Worm (Caenorhabditis elegans) whole organism, L4/young adult: ENCODE results near the gene pgl-1.

Experiments used
- W03F9.2 ChIP-seq: fragments of 150-350 bp; optimal IDR thresholded peaks from 2 replicates; lab custom pipeline; 2014; ENCODE audit warnings: missing biosample characterization, missing genetic modification characterization
- dao-5 ChIP-seq: sonication (generic microtip); optimal IDR thresholded peaks from 2 replicates; lab custom pipeline; 2016; ENCODE audit warnings: missing genotype, missing genetic modification characterization, moderate library complexity, missing compliant biosample characterization
- him-1 ChIP-seq: sonication (generic microtip); optimal IDR thresholded peaks from 2 replicates; lab custom pipeline; 2016; ENCODE audit warnings: missing genotype, missing genetic modification reagents, missing genetic modification characterization, missing compliant biosample characterization

Gene pgl-1

ce11 chrIV:6977089-6977558, at the start of gene pgl-1, which contains the start of gene him-3:
TSS of gene pgl-1 (minus strand) at chrIV:6977318.
TSS of gene him-3 (plus strand) at chrIV:6977508.
- TF ChIP-seq W03F9.2 (tag; lab: Kevin White, UChicago) = no peak
- no peak for TF ChIP-seq him-1 (tag; lab: Kevin White, UChicago)
- no peak for TF ChIP-seq dao-5 (tag; lab: Kevin White, UChicago)

- TF ChIP-seq W03F9.2 (tag; lab: Kevin White, UChicago) (no peak), dao-5 (tag; lab: Kevin White, UChicago) (no peak), him-1 (tag; lab: Kevin White, UChicago) (no peak)
These were observed 48.7 kb upstream of the pgl-1 start for ce11 chrIV:7025835-7026234.

- TF ChIP-seq him-1 (tag; lab: Kevin White, UChicago) (no peak), W03F9.2 (tag; lab: Kevin White, UChicago) (no peak), dao-5 (tag; lab: Kevin White, UChicago) (no peak)
These were observed 47.7 kb upstream of the pgl-1 start for ce11 chrIV:7024829-7025228.

ce11 chrIV:7023858-7024257, 46.7 kb upstream of the pgl-1 start, which contains the start of gene adah-1:
TSS of gene adah-1 (plus strand) at chrIV:7024211.
- TF ChIP-seq him-1 (tag; lab: Kevin White, UChicago) = no peak

- TF ChIP-seq dao-5 (tag; lab: Kevin White, UChicago) = no peak
- TF ChIP-seq him-1 (tag; lab: Kevin White, UChicago) = no peak
- peak; percentile 55 for TF ChIP-seq W03F9.2 (tag; lab: Kevin White, UChicago)
These were observed 45.9 kb upstream of the pgl-1 start for ce11 chrIV:7023004-7023403.

- TF ChIP-seq him-1 (tag; lab: Kevin White, UChicago) (no peak), W03F9.2 (tag; lab: Kevin White, UChicago) (no peak), dao-5 (tag; lab: Kevin White, UChicago) (no peak)
These were observed 45.1 kb upstream of the pgl-1 start for ce11 chrIV:7022227-7022626.

- no peak for TF ChIP-seq dao-5 (tag; lab: Kevin White, UChicago)
- TF ChIP-seq him-1 (tag; lab: Kevin White, UChicago) = no peak
- no peak for TF ChIP-seq W03F9.2 (tag; lab: Kevin White, UChicago)
These were observed 43.5 kb upstream of the pgl-1 start for ce11 chrIV:7020630-7021029.

ce11 chrIV:7018623-7019022, 41.5 kb upstream of the pgl-1 start:
- TF ChIP-seq dao-5 (tag; lab: Kevin White, UChicago) = no peak
- no peak for TF ChIP-seq W03F9.2 (tag; lab: Kevin White, UChicago)
- TF ChIP-seq him-1 (tag; lab: Kevin White, UChicago) = no peak

- no peak for TF ChIP-seq him-1 (tag; lab: Kevin White, UChicago)
- TF ChIP-seq dao-5 (tag; lab: Kevin White, UChicago) = no peak
- no peak for TF ChIP-seq W03F9.2 (tag; lab: Kevin White, UChicago)
These were observed 40.1 kb upstream of the pgl-1 start, which contains the start of gene gldi-4 for ce11 chrIV:7017123-7017674. TSS of gene gldi-4 (plus strand) at chrIV:7017624.

ce11 chrIV:7016502-7016901, 39.4 kb upstream of the pgl-1 start:
- TF ChIP-seq dao-5 (tag; lab: Kevin White, UChicago) = no peak
- TF ChIP-seq him-1 (tag; lab: Kevin White, UChicago) = no peak
- no peak for TF ChIP-seq W03F9.2 (tag; lab: Kevin White, UChicago)

ce11 chrIV:7012731-7013445, 35.8 kb upstream of the pgl-1 start:
- peak; percentile 38 for TF ChIP-seq W03F9.2 (tag; lab: Kevin White, UChicago)
- TF ChIP-seq dao-5 (tag; lab: Kevin White, UChicago) = no peak

ce11 chrIV:7012214-7012613, 35.1 kb upstream of the pgl-1 start:
- TF ChIP-seq dao-5 (tag; lab: Kevin White, UChicago) = no peak
- no peak for TF ChIP-seq W03F9.2 (tag; lab: Kevin White, UChicago)
- TF ChIP-seq him-1 (tag; lab: Kevin White, UChicago) = no peak

- no peak for TF ChIP-seq him-1 (tag; lab: Kevin White, UChicago)
These were observed 34.6 kb upstream of the pgl-1 start, which contains the start of gene trxr-1 for ce11 chrIV:7011728-7012127. TSS of gene trxr-1 (plus strand) at chrIV:7011954.

- TF ChIP-seq him-1 (tag; lab: Kevin White, UChicago) = no peak
- TF ChIP-seq W03F9.2 (tag; lab: Kevin White, UChicago) = no peak
- no peak for TF ChIP-seq dao-5 (tag; lab: Kevin White, UChicago)
These were observed 33.7 kb upstream of the pgl-1 start, which contains the start of gene C25A8.1 for ce11 chrIV:7010835-7011234. TSS of gene C25A8.1 (plus strand) at chrIV:7011135.
